Worm (Caenorhabditis elegans): ENCODE results near the gene mam-3.

The mam-3 gene

DNA sequence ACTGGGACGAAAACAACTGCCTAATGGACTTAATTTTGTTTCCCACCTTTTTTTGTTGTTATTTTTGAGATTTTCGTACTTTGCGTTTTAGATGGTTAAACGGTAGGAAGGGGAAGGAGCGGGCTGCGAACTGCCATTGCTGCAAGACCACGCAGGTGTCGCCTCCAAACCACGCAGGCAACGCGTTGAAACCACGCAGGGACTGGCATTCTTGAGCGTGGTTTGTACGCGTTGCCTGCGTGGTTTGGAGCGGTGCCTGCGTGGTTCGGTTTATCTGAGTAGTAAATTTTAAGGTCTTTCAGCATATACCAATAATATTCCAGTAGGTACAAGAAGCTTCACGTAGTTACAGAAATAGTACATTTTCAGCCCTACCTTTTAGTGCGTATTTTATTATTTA is 11.0 kb upstream of the mam-3 start:
- TF ChIP-seq madf-5 (GFP tag; IDR thresholded peaks at IDR 0.05) = 0 out of 4 replicates have a peak, but pooled peaks of 1 of the 2 experiments have one; percentile 10

DNA sequence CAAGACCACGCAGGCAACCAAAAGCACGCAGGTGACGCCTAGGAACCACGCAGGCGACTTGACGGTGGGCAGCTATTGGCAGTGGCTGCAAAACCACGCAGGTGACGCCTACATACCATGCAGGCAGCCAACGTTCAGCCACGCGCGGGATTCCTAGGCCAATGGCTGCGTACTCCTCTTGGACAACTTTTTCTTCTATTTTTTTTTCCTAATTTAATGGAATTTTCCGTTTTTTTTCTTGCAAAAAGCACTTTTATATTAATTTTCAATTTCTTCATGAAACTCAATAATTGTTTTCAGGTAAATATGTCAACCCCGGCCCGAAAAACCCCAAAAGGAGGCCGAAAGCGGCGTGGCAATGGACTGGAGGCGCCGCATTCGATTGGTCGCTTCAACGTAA is 10.0 kb upstream of the mam-3 start, which contains the start of gene Y38H8A.7:
Gene Y38H8A.7, plus strand, starts transcription at position 301 of the 400 bp plus-strand sequence.
- TF ChIP-seq egl-43 (GFP tag; IDR thresholded peaks at IDR 0.05) = 0 out of 2 replicates have a peak, but pooled peaks have one; percentile 25
- peak; percentile 56 for TF ChIP-seq set-16 (GFP tag; IDR thresholded peaks at IDR 0.05)
- 0 out of 2 replicates have a peak, but pooled peaks have one; percentile 26 for TF ChIP-seq D1046.2 (GFP tag; IDR thresholded peaks at IDR 0.05)

DNA sequence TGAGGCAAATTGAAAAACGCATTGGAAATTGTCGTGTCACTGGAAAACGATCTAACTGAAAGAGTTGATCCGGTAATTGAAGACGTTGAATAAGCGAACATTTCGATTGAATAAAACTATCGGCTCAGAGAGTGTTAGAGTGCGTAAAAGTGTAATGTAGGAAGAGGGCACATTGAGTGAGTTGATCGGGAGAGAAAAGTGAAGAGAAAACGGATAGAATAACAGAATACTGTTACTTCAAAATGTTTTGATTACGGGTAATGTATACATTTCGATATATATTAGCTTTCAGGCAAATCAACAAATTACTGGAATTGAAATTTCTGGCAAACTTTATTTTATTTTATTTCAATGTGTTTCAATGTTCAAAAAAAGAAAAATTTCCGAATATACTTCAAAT is 9.5 kb upstream of the mam-3 start, which contains the start of gene uso-1:
Gene uso-1, minus strand, starts transcription at position 101 of the 400 bp plus-strand sequence.
- TF ChIP-seq daf-19 (GFP tag; conservative IDR thresholded peaks at IDR 0.05) = no peak
- no peak for TF ChIP-seq pqm-1 (tag; optimal IDR thresholded peaks at IDR 0.05)
- TF ChIP-seq ztf-7 (tag; optimal IDR thresholded peaks at IDR 0.05) = no peak
- no peak for TF ChIP-seq fkh-10 (GFP tag; optimal IDR thresholded peaks at IDR 0.05)
- no peak for TF ChIP-seq F10B5.3 (tag; optimal IDR thresholded peaks at IDR 0.05)
- no peak for TF ChIP-seq pha-4 (GFP tag; IDR thresholded peaks at IDR 0.05)
- TF ChIP-seq pha-4 (tag; optimal IDR thresholded peaks at IDR 0.05) = no peak
- no peak for TF ChIP-seq nhr-111 (GFP tag; optimal IDR thresholded peaks at IDR 0.05)
- no peak for TF ChIP-seq Y5F2A.4 (GFP tag; optimal IDR thresholded peaks at IDR 0.05)
- no peak for TF ChIP-seq madf-9 (GFP tag; conservative IDR thresholded peaks at IDR 0.05)
- TF ChIP-seq zfp-2 (tag; optimal IDR thresholded peaks at IDR 0.05) = no peak
- no peak for TF ChIP-seq lin-29 (GFP tag; IDR thresholded peaks at IDR 0.05)
- no peak for TF ChIP-seq skn-1 (tag; optimal IDR thresholded peaks at IDR 0.05)
- TF ChIP-seq mxl-2 (GFP tag; conservative IDR thresholded peaks at IDR 0.05) = no peak
- TF ChIP-seq lim-7 (GFP tag; IDR thresholded peaks at IDR 0.05) = no peak
- TF ChIP-seq F26F4.8 (GFP tag; conservative IDR thresholded peaks at IDR 0.05) = no peak
- no peak for TF ChIP-seq php-3 (GFP tag; IDR thresholded peaks at IDR 0.05)
- TF ChIP-seq duxl-1 (tag; optimal IDR thresholded peaks at IDR 0.05; ENCODE audit: poor library complexity) = no peak
- TF ChIP-seq arid-1 (GFP tag; conservative IDR thresholded peaks at IDR 0.05) = no peak
- no peak for TF ChIP-seq ama-1 (optimal IDR thresholded peaks at IDR 0.05)
- no peak for TF ChIP-seq ctbp-1 (GFP tag; IDR thresholded peaks at IDR 0.05)

DNA sequence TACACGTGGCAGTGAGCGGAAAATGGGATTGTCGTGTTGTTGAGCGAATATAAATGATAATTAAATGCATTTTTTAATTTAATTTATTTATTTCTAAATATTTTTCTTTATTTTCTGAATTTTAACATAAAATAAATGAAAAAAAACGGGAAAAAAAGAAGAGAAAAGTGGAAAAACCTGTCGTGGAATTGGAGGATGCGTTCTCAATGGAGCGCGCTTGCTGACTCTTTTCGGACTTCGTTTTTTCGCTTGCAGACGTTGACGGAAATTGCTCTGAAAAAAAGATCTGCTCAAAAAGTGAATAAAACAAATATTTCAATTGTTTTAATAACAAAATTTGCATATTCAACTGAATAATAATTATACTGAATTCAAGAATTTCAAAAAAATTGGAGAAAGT is 8.3 kb upstream of the mam-3 start:
- TF ChIP-seq lsy-2 (tag; optimal IDR thresholded peaks at IDR 0.05) = peak in 1 of 2 experiments; percentile 24
- no peak for TF ChIP-seq ZK337.2 (GFP tag; IDR thresholded peaks at IDR 0.05)
- peak in 1 of 2 experiments; percentile 7 for TF ChIP-seq hif-1 (tag; optimal IDR thresholded peaks at IDR 0.05)
- TF ChIP-seq Y5F2A.4 (GFP tag; optimal IDR thresholded peaks at IDR 0.05) = no peak
- TF ChIP-seq mdt-29 (GFP tag; IDR thresholded peaks at IDR 0.05) = no peak
- TF ChIP-seq rbr-2 (tag; optimal IDR thresholded peaks at IDR 0.05) = peak; percentile 29
- peak; percentile 59 for TF ChIP-seq mes-2 (tag; optimal IDR thresholded peaks at IDR 0.05; ENCODE audit: poor library complexity, severe bottlenecking)
- TF ChIP-seq dpl-1 (GFP tag; optimal IDR thresholded peaks at IDR 0.05) = peak; percentile 13
- peak; percentile 92 for TF ChIP-seq lin-38 (GFP tag; IDR thresholded peaks at IDR 0.05)
- TF ChIP-seq F37D6.2 (tag; optimal IDR thresholded peaks at IDR 0.05) = no peak

DNA sequence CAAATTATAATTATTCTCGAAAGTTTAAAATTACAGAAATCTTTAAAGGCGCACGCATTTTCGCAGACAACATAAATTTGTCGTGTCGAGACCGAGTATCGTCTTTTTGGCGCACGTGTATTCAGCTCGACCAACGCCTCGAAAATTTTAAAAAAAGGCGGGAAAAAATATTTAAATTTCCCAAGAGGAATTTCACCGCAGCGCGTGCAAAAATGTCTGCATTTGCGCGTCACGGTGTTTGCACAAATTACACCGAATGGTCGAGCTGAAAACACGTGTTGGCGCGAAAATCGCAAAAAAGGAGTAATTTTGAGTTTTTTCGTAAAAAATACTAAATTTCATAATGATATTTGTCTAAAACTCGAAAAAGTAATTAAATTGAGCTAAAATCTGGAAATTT is 5.6 kb upstream of the mam-3 start:
- TF ChIP-seq lin-38 (GFP tag; IDR thresholded peaks at IDR 0.05) (peak; percentile 38; the same call in 1 of the 2 replicates), ztf-11 (tag; optimal IDR thresholded peaks at IDR 0.05) (no peak)
